Worm (Caenorhabditis elegans) whole organism, L1 larva: Measurements from ENCODE around the gene W03F9.11.

ENCODE experiments used
- ama-1 ChIP-seq: fragments of 150-350 bp; optimal IDR thresholded peaks from 2 replicates; lab custom pipeline; 2014
- egl-27 ChIP-seq, 2 experiments: fragments of 150-350 bp in 1 of 2; sonication (generic microtip); optimal IDR thresholded peaks; 3 replicates each; lab custom pipeline; 2017 to 2018; ENCODE audit warnings: missing biosample characterization in 2 of 2, missing genetic modification characterization in 2 of 2, missing genetic modification reagents in 2 of 2

- TF ChIP-seq egl-27 (tag; optimal IDR thresholded peaks at IDR 0.05; lab: Kevin White, UChicago) (no peak), ama-1 (lab: Kevin White, UChicago) (no peak)
Observed at ce11 chrV:123513-123912, 17.6 kb downstream of the W03F9.11 start.
